Fruit fly (Drosophila melanogaster) whole organism, prepupa: Measurements from ENCODE around the gene CG32379.

Experiments
- CG10631 ChIP-seq: fragments of 200-800 bp; sonication (Bioruptor generic); optimal IDR thresholded peaks from 2 replicates; lab custom pipeline; 2016; ENCODE audit warnings: missing biosample characterization, missing genetic modification characterization
- CG11294 ChIP-seq: fragments of 200-800 bp; sonication (Bioruptor generic); IDR thresholded peaks from 2 replicates; pipeline ENCODE4 v1.3.6; 2022; ENCODE audit warnings: missing biosample characterization, missing genetic modification characterization
- CG11762 ChIP-seq: fragments of 200-800 bp; sonication (Bioruptor generic); optimal IDR thresholded peaks from 3 replicates; lab custom pipeline; 2016; ENCODE audit warnings: missing biosample characterization, missing genetic modification characterization; ENCODE audit not compliant: insufficient read depth
- CG3032 ChIP-seq: fragments of 200-800 bp; optimal IDR thresholded peaks from 2 replicates; lab custom pipeline; 2019; ENCODE audit warnings: missing biosample characterization, mild to moderate bottlenecking, missing genetic modification characterization, moderate library complexity
- CG31627 ChIP-seq: fragments of 200-800 bp; sonication (Bioruptor generic); optimal IDR thresholded peaks from 3 replicates; lab custom pipeline; 2016; ENCODE audit warnings: missing biosample characterization, missing genetic modification characterization
- CG32006 ChIP-seq: fragments of 200-800 bp; sonication (Bioruptor generic); optimal IDR thresholded peaks from 3 replicates; lab custom pipeline; 2017; ENCODE audit warnings: missing biosample characterization, mild to moderate bottlenecking, missing genetic modification characterization
- CG3919 ChIP-seq: fragments of 200-800 bp; sonication (Bioruptor generic); optimal IDR thresholded peaks from 3 replicates; lab custom pipeline; 2016; ENCODE audit warnings: missing biosample characterization, missing genetic modification characterization
- CG6276 ChIP-seq: fragments of 200-800 bp; sonication (Bioruptor generic); optimal IDR thresholded peaks from 2 replicates; lab custom pipeline; 2017; ENCODE audit warnings: missing biosample characterization, mild to moderate bottlenecking, missing genetic modification characterization
- CG6808 ChIP-seq: fragments of 200-800 bp; sonication (Bioruptor generic); optimal IDR thresholded peaks from 3 replicates; lab custom pipeline; 2017; ENCODE audit warnings: missing biosample characterization, missing genetic modification characterization, mild to moderate bottlenecking, moderate library complexity, missing genetic modification reagents
- CG8119 ChIP-seq: fragments of 200-800 bp; sonication (Bioruptor generic); IDR thresholded peaks from 3 replicates; pipeline ENCODE4 v1.3.6; 2022; ENCODE audit warnings: missing biosample characterization, missing genetic modification characterization
- Eip78C ChIP-seq: fragments of 200-800 bp; sonication (Bioruptor generic); peaks from one replicate; lab custom pipeline; 2016; ENCODE audit warnings: missing biosample characterization, missing genetic modification characterization
- Eip93F ChIP-seq: fragments of 200-800 bp; sonication (Bioruptor generic); optimal IDR thresholded peaks from 2 replicates; lab custom pipeline; 2016; ENCODE audit warnings: missing biosample characterization, mild to moderate bottlenecking, missing genetic modification characterization
- Ets96B ChIP-seq: fragments of 200-800 bp; optimal IDR thresholded peaks from 2 replicates; lab custom pipeline; 2019; ENCODE audit warnings: missing biosample characterization, mild to moderate bottlenecking, missing genetic modification characterization, moderate library complexity
- Sox14 ChIP-seq: fragments of 200-800 bp; sonication (Bioruptor generic); optimal IDR thresholded peaks from 3 replicates; lab custom pipeline; 2016; ENCODE audit warnings: missing biosample characterization, missing genetic modification characterization
- Sox15 ChIP-seq: fragments of 200-800 bp; sonication (Bioruptor generic); optimal IDR thresholded peaks from 3 replicates; lab custom pipeline; 2016; ENCODE audit warnings: missing biosample characterization, missing genetic modification characterization
- achi ChIP-seq: fragments of 200-800 bp; sonication (Bioruptor generic); optimal IDR thresholded peaks from 3 replicates; lab custom pipeline; 2016; ENCODE audit warnings: missing biosample characterization, missing genetic modification characterization
- esn ChIP-seq: fragments of 200-800 bp; sonication (Bioruptor generic); optimal IDR thresholded peaks from 2 replicates; lab custom pipeline; 2016; ENCODE audit warnings: missing biosample characterization, mild to moderate bottlenecking, missing genetic modification characterization, moderate library complexity
- salr ChIP-seq, 2 experiments: fragments of 200-800 bp; sonication (Bioruptor generic); optimal IDR thresholded peaks; 3 replicates each; lab custom pipeline; 2016 to 2018; ENCODE audit warnings: missing biosample characterization in 2 of 2, missing genetic modification characterization in 2 of 2, mild to moderate bottlenecking in 1 of 2
- ss ChIP-seq, 2 experiments: fragments of 200-800 bp; sonication (Bioruptor generic); optimal IDR thresholded peaks; 2 replicates in 1 of 2; 3 replicates in 1 of 2; lab custom pipeline; 2017 to 2018; ENCODE audit warnings: mild to moderate bottlenecking in 2 of 2, missing biosample characterization in 2 of 2, missing genetic modification characterization in 2 of 2, moderate library complexity in 1 of 2

CG32379 gene

dm6 chr3L:7440633-7441032 lies 44.5 kb downstream of the CG32379 start, which contains the start of gene sphinx2:
Gene sphinx2 (minus strand): TSS chr3L:7440733.
- no peak for TF ChIP-seq Eip78C (GFP tag; lab: Kevin White, UChicago)
- no peak for TF ChIP-seq achi (GFP tag; lab: Kevin White, UChicago)
- no peak for TF ChIP-seq CG3919 (GFP tag; lab: Kevin White, UChicago)
- no peak for TF ChIP-seq CG3032 (tag; lab: Kevin White, UChicago)
- no peak for TF ChIP-seq esn (GFP tag; lab: Kevin White, UChicago)
- no peak for TF ChIP-seq CG11762 (GFP tag; lab: Kevin White, UChicago)
- TF ChIP-seq Ets96B: no peak
- no peak for TF ChIP-seq CG8119 (GFP tag; lab: Robert Waterston, UW)
- no peak for TF ChIP-seq CG10631 (GFP tag; lab: Kevin White, UChicago)
- no peak for TF ChIP-seq Sox14 (GFP tag; lab: Kevin White, UChicago)
- TF ChIP-seq CG11294 (GFP tag; lab: Robert Waterston, UW): no peak
- no peak for TF ChIP-seq CG32006
- TF ChIP-seq Eip93F: no peak
- TF ChIP-seq CG6276 (GFP tag; lab: Kevin White, UChicago): no peak
- TF ChIP-seq Sox15 (GFP tag; lab: Kevin White, UChicago): no peak
- TF ChIP-seq salr (GFP tag; optimal IDR thresholded peaks at IDR 0.05; lab: Kevin White, UChicago): no peak
- TF ChIP-seq ss (GFP tag; optimal IDR thresholded peaks at IDR 0.05; lab: Kevin White, UChicago): no peak
- no peak for TF ChIP-seq CG31627 (GFP tag; lab: Kevin White, UChicago)
- TF ChIP-seq CG6808: no peak
